Worm (Caenorhabditis elegans): ENCODE measurements around the gene grl-28.

Gene grl-28

DNA sequence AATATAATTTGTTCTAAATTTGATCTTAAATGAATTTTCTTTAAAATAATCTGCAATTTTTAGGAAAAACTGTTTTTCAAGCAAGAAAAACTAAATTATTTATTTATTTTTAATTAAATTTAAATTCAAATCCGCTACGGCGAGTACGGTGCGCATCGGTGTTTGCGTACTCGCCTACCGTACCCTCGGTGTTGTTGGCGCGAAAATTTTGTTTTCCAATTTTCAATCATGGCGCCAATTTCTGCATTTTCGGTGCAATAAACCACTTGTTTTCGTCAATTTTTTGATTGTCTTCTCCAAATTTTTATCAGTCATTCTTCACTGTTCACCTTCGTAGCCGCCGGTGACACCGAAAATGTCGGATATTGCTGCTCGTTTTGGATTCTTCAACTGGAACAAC is 27.1 kb upstream of the grl-28 start, which contains the start of gene pygl-1 (continued):
- TF ChIP-seq ztf-28 (GFP tag; IDR thresholded peaks at IDR 0.05) (peak; percentile 69; the same call in 1 of the 2 replicates), lsl-1 (GFP tag; optimal IDR thresholded peaks at IDR 0.05) (peak; percentile 99), D2030.7 (GFP tag; IDR thresholded peaks at IDR 0.05) (peak; percentile 99), lin-54 (GFP tag; optimal IDR thresholded peaks at IDR 0.05) (peak; percentile 94), zim-3 (tag; optimal IDR thresholded peaks at IDR 0.05) (no peak), athp-1 (tag; optimal IDR thresholded peaks at IDR 0.05) (peak; percentile 48), snpc-1.3 (tag; optimal IDR thresholded peaks at IDR 0.05; ENCODE audit: insufficient read depth) (peak; percentile 92), tbp1 (GFP tag; optimal IDR thresholded peaks at IDR 0.05) (peak; percentile 59), Y67H2A.10 (GFP tag; conservative IDR thresholded peaks at IDR 0.05) (0 out of 2 replicates have a peak, but pooled peaks have one; percentile 40), B0019.2 (GFP tag; conservative IDR thresholded peaks at IDR 0.05) (peak; percentile 96), snpc-1.1 (tag; optimal IDR thresholded peaks at IDR 0.05; ENCODE audit: insufficient read depth) (peak; percentile 63), lir-1 (GFP tag; conservative IDR thresholded peaks at IDR 0.05) (peak; percentile 71), hmg-1.2 (GFP tag; IDR thresholded peaks at IDR 0.05) (peak; percentile 70), F49E8.2 (tag; optimal IDR thresholded peaks at IDR 0.05; ENCODE audit: insufficient read depth) (peak; percentile 61), F55B11.4 (tag; optimal IDR thresholded peaks at IDR 0.05; ENCODE audit: borderline replicate concordance, insufficient read depth) (no peak), repo-1 (tag; optimal IDR thresholded peaks at IDR 0.05) (no peak), madf-3 (GFP tag; IDR thresholded peaks at IDR 0.05) (peak; percentile 90), Y95B8A.8 (GFP tag; IDR thresholded peaks at IDR 0.05) (peak; percentile 95), ceh-91 (GFP tag; IDR thresholded peaks at IDR 0.05) (peak; percentile 99), attf-6 (GFP tag; IDR thresholded peaks at IDR 0.05) (peak; percentile 81), madf-6 (GFP tag; IDR thresholded peaks at IDR 0.05) (peak; percentile 99), Y79H2A.3 (GFP tag; conservative IDR thresholded peaks at IDR 0.05) (peak; percentile 84), xnd-1 (tag; optimal IDR thresholded peaks at IDR 0.05) (peak; percentile 97), mel-28 (tag; optimal IDR thresholded peaks at IDR 0.05; ENCODE audit: borderline replicate concordance) (no peak), efl-1 (GFP tag; optimal IDR thresholded peaks at IDR 0.05) (peak; percentile 99), pbrm-1 (GFP tag; IDR thresholded peaks at IDR 0.05) (peak; percentile 74; the same call in 1 of the 2 replicates), mcd-1 (GFP tag; IDR thresholded peaks at IDR 0.05) (peak; percentile 73), rcor-1 (GFP tag; IDR thresholded peaks at IDR 0.05) (peak; percentile 90), snpc-3.4 (tag; optimal IDR thresholded peaks at IDR 0.05) (peak; percentile 89), F33H1.4 (GFP tag; IDR thresholded peaks at IDR 0.05) (peak; percentile 86), tlf-1 (GFP tag; optimal IDR thresholded peaks at IDR 0.05) (peak; percentile 94), madf-8 (GFP tag; conservative IDR thresholded peaks at IDR 0.05) (peak; percentile 97), snpc-4 (GFP tag; optimal IDR thresholded peaks at IDR 0.05) (peak; percentile 27), snpc-4 (tag; optimal IDR thresholded peaks at IDR 0.05) (peak in 2 of 4 experiments; percentile 35 to 65), hsf-1 (GFP tag; IDR thresholded peaks at IDR 0.05) (peak; percentile 83), dpl-1 (GFP tag; optimal IDR thresholded peaks at IDR 0.05) (peak; percentile 94), attf-3 (GFP tag; conservative IDR thresholded peaks at IDR 0.05) (peak; percentile 84), F39B2.1 (GFP tag; IDR thresholded peaks at IDR 0.05) (no peak), F22D6.2 (tag; optimal IDR thresholded peaks at IDR 0.05) (no peak), hlh-26 (GFP tag; conservative IDR thresholded peaks at IDR 0.05) (no peak), ccch-3 (GFP tag; optimal IDR thresholded peaks at IDR 0.05) (no peak), ztf-26 (tag; optimal IDR thresholded peaks at IDR 0.05) (no peak)

Measured in whole organism, young adult.